Fruit fly (Drosophila melanogaster) whole organism, prepupa: ENCODE measurements around the gene Ir68b.

Source experiments
- Blimp-1 ChIP-seq: fragments of 200-800 bp; sonication (Bioruptor generic); optimal IDR thresholded peaks from 3 replicates; lab custom pipeline; 2017; ENCODE audit warnings: missing biosample characterization, missing genetic modification characterization, mild to moderate bottlenecking, moderate library complexity, missing genetic modification reagents
- CG10669 ChIP-seq: fragments of 200-800 bp; sonication (Bioruptor generic); optimal IDR thresholded peaks from 3 replicates; lab custom pipeline; 2018; ENCODE audit warnings: missing biosample characterization, mild to moderate bottlenecking, missing genetic modification characterization, moderate library complexity
- CG11294 ChIP-seq: fragments of 200-800 bp; sonication (Bioruptor generic); IDR thresholded peaks from 2 replicates; pipeline ENCODE4 v1.3.6; 2022; ENCODE audit warnings: missing biosample characterization, missing genetic modification characterization
- CG15336 ChIP-seq: fragments of 200-800 bp; sonication (Bioruptor generic); IDR thresholded peaks from 2 replicates; pipeline ENCODE4 v1.3.6; 2022; ENCODE audit warnings: missing biosample characterization, missing genetic modification characterization
- CG16779 ChIP-seq: fragments of 200-800 bp; sonication (Bioruptor generic); optimal IDR thresholded peaks from 3 replicates; lab custom pipeline; 2017; ENCODE audit warnings: missing biosample characterization, mild to moderate bottlenecking, missing genetic modification characterization
- CG3032 ChIP-seq: fragments of 200-800 bp; optimal IDR thresholded peaks from 2 replicates; lab custom pipeline; 2019; ENCODE audit warnings: missing biosample characterization, mild to moderate bottlenecking, missing genetic modification characterization, moderate library complexity
- CG31627 ChIP-seq: fragments of 200-800 bp; sonication (Bioruptor generic); optimal IDR thresholded peaks from 3 replicates; lab custom pipeline; 2016; ENCODE audit warnings: missing biosample characterization, missing genetic modification characterization
- CG32006 ChIP-seq: fragments of 200-800 bp; sonication (Bioruptor generic); optimal IDR thresholded peaks from 3 replicates; lab custom pipeline; 2017; ENCODE audit warnings: missing biosample characterization, mild to moderate bottlenecking, missing genetic modification characterization
- CG3919 ChIP-seq: fragments of 200-800 bp; sonication (Bioruptor generic); optimal IDR thresholded peaks from 3 replicates; lab custom pipeline; 2016; ENCODE audit warnings: missing biosample characterization, missing genetic modification characterization
- CG4318 ChIP-seq: fragments of 200-800 bp; sonication (Bioruptor generic); optimal IDR thresholded peaks from 3 replicates; lab custom pipeline; 2017; ENCODE audit warnings: missing biosample characterization, mild to moderate bottlenecking, missing genetic modification characterization
- CG6163 ChIP-seq: fragments of 200-800 bp; sonication (Bioruptor generic); IDR thresholded peaks from 3 replicates; pipeline ENCODE4 v1.3.6; 2022; ENCODE audit warnings: missing biosample characterization, missing genetic modification characterization
- CG6276 ChIP-seq: fragments of 200-800 bp; sonication (Bioruptor generic); optimal IDR thresholded peaks from 2 replicates; lab custom pipeline; 2017; ENCODE audit warnings: missing biosample characterization, mild to moderate bottlenecking, missing genetic modification characterization
- CG6792 ChIP-seq: fragments of 200-800 bp; sonication (Bioruptor generic); optimal IDR thresholded peaks from 3 replicates; lab custom pipeline; 2016; ENCODE audit warnings: missing biosample characterization, missing genetic modification characterization
- CG6808 ChIP-seq: fragments of 200-800 bp; sonication (Bioruptor generic); optimal IDR thresholded peaks from 3 replicates; lab custom pipeline; 2017; ENCODE audit warnings: missing biosample characterization, missing genetic modification characterization, mild to moderate bottlenecking, moderate library complexity, missing genetic modification reagents
- CG6854 ChIP-seq: fragments of 200-800 bp; sonication (Bioruptor generic); optimal IDR thresholded peaks from 2 replicates; lab custom pipeline; 2017; ENCODE audit warnings: missing biosample characterization, mild to moderate bottlenecking, missing genetic modification characterization
- CG7368 ChIP-seq: fragments of 200-800 bp; sonication (Bioruptor generic); optimal IDR thresholded peaks from 3 replicates; lab custom pipeline; 2016; ENCODE audit warnings: missing biosample characterization, missing genetic modification characterization
- CG8119 ChIP-seq: fragments of 200-800 bp; sonication (Bioruptor generic); IDR thresholded peaks from 3 replicates; pipeline ENCODE4 v1.3.6; 2022; ENCODE audit warnings: missing biosample characterization, missing genetic modification characterization
- CG8319 ChIP-seq: fragments of 200-800 bp; sonication (Bioruptor generic); optimal IDR thresholded peaks from 3 replicates; lab custom pipeline; 2016; ENCODE audit warnings: missing biosample characterization, missing genetic modification characterization
- CG8632 ChIP-seq: fragments of 200-800 bp; sonication (Bioruptor generic); optimal IDR thresholded peaks from 3 replicates; lab custom pipeline; 2016; ENCODE audit warnings: missing biosample characterization, missing genetic modification characterization
- CG9139 ChIP-seq: fragments of 200-800 bp; sonication (Bioruptor generic); optimal IDR thresholded peaks from 3 replicates; lab custom pipeline; 2017; ENCODE audit warnings: missing biosample characterization, mild to moderate bottlenecking, missing genetic modification characterization
- Eip78C ChIP-seq: fragments of 200-800 bp; sonication (Bioruptor generic); peaks from one replicate; lab custom pipeline; 2016; ENCODE audit warnings: missing biosample characterization, missing genetic modification characterization
- Eip93F ChIP-seq: fragments of 200-800 bp; sonication (Bioruptor generic); optimal IDR thresholded peaks from 2 replicates; lab custom pipeline; 2016; ENCODE audit warnings: missing biosample characterization, mild to moderate bottlenecking, missing genetic modification characterization
- Ets21C ChIP-seq: fragments of 200-800 bp; sonication (Bioruptor generic); optimal IDR thresholded peaks from 3 replicates; lab custom pipeline; 2016; ENCODE audit warnings: missing biosample characterization, missing genetic modification characterization
- Gug ChIP-seq: fragments of 200-800 bp; sonication (Bioruptor generic); IDR thresholded peaks from 2 replicates; pipeline ENCODE4 v1.3.6; 2022; ENCODE audit warnings: missing biosample characterization, missing genetic modification characterization
- Hr38 ChIP-seq: sonication (Bioruptor generic); optimal IDR thresholded peaks from 2 replicates; lab custom pipeline; 2016; ENCODE audit warnings: missing biosample characterization, missing genetic modification characterization
- Hr4 ChIP-seq: fragments of 200-800 bp; sonication (Bioruptor generic); optimal IDR thresholded peaks from 3 replicates; lab custom pipeline; 2016; ENCODE audit warnings: missing biosample characterization, missing genetic modification characterization
- Lpt ChIP-seq: fragments of 200-800 bp; sonication (Bioruptor generic); optimal IDR thresholded peaks from 3 replicates; lab custom pipeline; 2016; ENCODE audit warnings: missing biosample characterization, missing genetic modification characterization
- Met ChIP-seq: fragments of 200-800 bp; sonication (Bioruptor generic); optimal IDR thresholded peaks from 3 replicates; lab custom pipeline; 2016; ENCODE audit warnings: missing biosample characterization, missing genetic modification characterization
- OdsH ChIP-seq: fragments of 200-800 bp; sonication (Bioruptor generic); optimal IDR thresholded peaks from 3 replicates; lab custom pipeline; 2016; ENCODE audit warnings: missing biosample characterization, missing genetic modification characterization
- Smox ChIP-seq: fragments of 200-800 bp; sonication (Bioruptor generic); optimal IDR thresholded peaks from 3 replicates; lab custom pipeline; 2016; ENCODE audit warnings: missing biosample characterization, missing genetic modification characterization
- Sox102F ChIP-seq: fragments of 200-800 bp; sonication (Bioruptor generic); optimal IDR thresholded peaks from 2 replicates; lab custom pipeline; 2016; ENCODE audit warnings: missing biosample characterization, mild to moderate bottlenecking, missing genetic modification characterization
- Sox14 ChIP-seq: fragments of 200-800 bp; sonication (Bioruptor generic); optimal IDR thresholded peaks from 3 replicates; lab custom pipeline; 2016; ENCODE audit warnings: missing biosample characterization, missing genetic modification characterization
- Sox15 ChIP-seq: fragments of 200-800 bp; sonication (Bioruptor generic); optimal IDR thresholded peaks from 3 replicates; lab custom pipeline; 2016; ENCODE audit warnings: missing biosample characterization, missing genetic modification characterization
- achi ChIP-seq: fragments of 200-800 bp; sonication (Bioruptor generic); optimal IDR thresholded peaks from 3 replicates; lab custom pipeline; 2016; ENCODE audit warnings: missing biosample characterization, missing genetic modification characterization
- acj6 ChIP-seq: fragments of 200-800 bp; sonication (Bioruptor generic); optimal IDR thresholded peaks from 3 replicates; lab custom pipeline; 2016; ENCODE audit warnings: missing biosample characterization, missing genetic modification characterization
- cyc ChIP-seq: fragments of 200-800 bp; sonication (Bioruptor generic); optimal IDR thresholded peaks from 3 replicates; lab custom pipeline; 2016; ENCODE audit warnings: missing biosample characterization, missing genetic modification characterization
- esn ChIP-seq: fragments of 200-800 bp; sonication (Bioruptor generic); optimal IDR thresholded peaks from 2 replicates; lab custom pipeline; 2016; ENCODE audit warnings: missing biosample characterization, mild to moderate bottlenecking, missing genetic modification characterization, moderate library complexity
- fd85E ChIP-seq: fragments of 200-800 bp; sonication (Bioruptor generic); optimal IDR thresholded peaks from 3 replicates; lab custom pipeline; 2016; ENCODE audit warnings: missing biosample characterization, missing genetic modification characterization
- net ChIP-seq: fragments of 200-800 bp; sonication (Bioruptor generic); optimal IDR thresholded peaks from 3 replicates; lab custom pipeline; 2016; ENCODE audit warnings: missing biosample characterization, missing genetic modification characterization
- pdm3 ChIP-seq: fragments of 200-800 bp; sonication (Bioruptor generic); optimal IDR thresholded peaks from 3 replicates; lab custom pipeline; 2016; ENCODE audit warnings: missing biosample characterization, missing genetic modification characterization
- salr ChIP-seq, 2 experiments: fragments of 200-800 bp; sonication (Bioruptor generic); optimal IDR thresholded peaks; 3 replicates each; lab custom pipeline; 2016 to 2018; ENCODE audit warnings: missing biosample characterization in 2 of 2, missing genetic modification characterization in 2 of 2, mild to moderate bottlenecking in 1 of 2
- spab ChIP-seq: fragments of 200-800 bp; sonication (Bioruptor generic); optimal IDR thresholded peaks from 2 replicates; lab custom pipeline; 2017; ENCODE audit warnings: missing biosample characterization, mild to moderate bottlenecking, missing genetic modification characterization, missing genetic modification reagents
- ss ChIP-seq, 2 experiments: fragments of 200-800 bp; sonication (Bioruptor generic); optimal IDR thresholded peaks; 2 replicates in 1 of 2; 3 replicates in 1 of 2; lab custom pipeline; 2017 to 2018; ENCODE audit warnings: mild to moderate bottlenecking in 2 of 2, missing biosample characterization in 2 of 2, missing genetic modification characterization in 2 of 2, moderate library complexity in 1 of 2
- svp ChIP-seq: fragments of 200-800 bp; sonication (Bioruptor generic); peaks from one replicate; lab custom pipeline; 2016; ENCODE audit warnings: missing biosample characterization, missing genetic modification characterization
- topi ChIP-seq: fragments of 200-800 bp; sonication (Bioruptor generic); optimal IDR thresholded peaks from 3 replicates; lab custom pipeline; 2016; ENCODE audit warnings: missing biosample characterization, missing genetic modification characterization
- vri ChIP-seq: fragments of 200-800 bp; sonication (Bioruptor generic); optimal IDR thresholded peaks from 3 replicates; lab custom pipeline; 2016; ENCODE audit warnings: missing biosample characterization, mild to moderate bottlenecking, missing genetic modification characterization

Gene Ir68b

dm6 chr3L:12127294-12128029 is at the start of gene Ir68b, which contains the start of gene CG34241:
Gene Ir68b, minus strand, starts transcription at chr3L:12127394.
Gene CG34241, plus strand, starts transcription at chr3L:12127979.
- TF ChIP-seq CG8632 (GFP tag; lab: Kevin White, UChicago) (no peak), topi (GFP tag; lab: Kevin White, UChicago) (no peak), achi (GFP tag; lab: Kevin White, UChicago) (no peak), CG32006 (GFP tag; lab: Kevin White, UChicago) (no peak), vri (GFP tag; lab: Kevin White, UChicago) (no peak), net (no peak), Eip78C (GFP tag; lab: Kevin White, UChicago) (no peak), CG4318 (no peak), CG11294 (GFP tag; lab: Robert Waterston, UW) (no peak), Smox (no peak), CG6163 (no peak), CG6792 (GFP tag; lab: Kevin White, UChicago) (no peak), CG15336 (GFP tag; lab: Robert Waterston, UW) (no peak), CG6276 (GFP tag; lab: Kevin White, UChicago) (no peak), fd85E (no peak), acj6 (GFP tag; lab: Kevin White, UChicago) (no peak), cyc (GFP tag; lab: Kevin White, UChicago) (no peak), Gug (GFP tag; lab: Robert Waterston, UW) (no peak), Lpt (GFP tag; lab: Kevin White, UChicago) (no peak)

- TF ChIP-seq Sox102F (GFP tag; lab: Kevin White, UChicago) (no peak), svp (GFP tag; lab: Kevin White, UChicago) (peak; percentile 27)
These were observed 48.2 kb upstream of the Ir68b start, which contains the start of gene Rh7 for dm6 chr3L:12175382-12175781. Gene Rh7, minus strand, starts transcription at chr3L:12175482.

- no peak for TF ChIP-seq Hr4
- no peak for TF ChIP-seq spab (GFP tag; lab: Kevin White, UChicago)
- no peak for TF ChIP-seq CG3919 (GFP tag; lab: Kevin White, UChicago)
- TF ChIP-seq Sox15 (GFP tag; lab: Kevin White, UChicago) = no peak
- no peak for TF ChIP-seq CG6854 (GFP tag; lab: Kevin White, UChicago)
- TF ChIP-seq CG9139 (GFP tag; lab: Kevin White, UChicago) = no peak
- no peak for TF ChIP-seq CG7368 (GFP tag; lab: Kevin White, UChicago)
- TF ChIP-seq Sox14 (GFP tag; lab: Kevin White, UChicago) = no peak
- no peak for TF ChIP-seq Sox102F (GFP tag; lab: Kevin White, UChicago)
- no peak for TF ChIP-seq CG3032 (tag; lab: Kevin White, UChicago)
- TF ChIP-seq CG10669 = no peak
- no peak for TF ChIP-seq Eip93F (GFP tag; lab: Kevin White, UChicago)
- no peak for TF ChIP-seq Hr38 (GFP tag; lab: Kevin White, UChicago)
- TF ChIP-seq CG15336 (GFP tag; lab: Robert Waterston, UW) = no peak
- TF ChIP-seq fd85E = no peak
- no peak for TF ChIP-seq CG4318
- no peak for TF ChIP-seq CG16779
- TF ChIP-seq ss (GFP tag; optimal IDR thresholded peaks at IDR 0.05; lab: Kevin White, UChicago) = no peak
- TF ChIP-seq CG6163 = peak; percentile 49; the same call in 1 of the 3 replicates
- no peak for TF ChIP-seq Ets21C
- TF ChIP-seq CG8119 (GFP tag; lab: Robert Waterston, UW) = no peak
- no peak for TF ChIP-seq esn (GFP tag; lab: Kevin White, UChicago)
- TF ChIP-seq OdsH (GFP tag; lab: Kevin White, UChicago) = peak; percentile 7
- no peak for TF ChIP-seq Smox
- TF ChIP-seq CG6792 (GFP tag; lab: Kevin White, UChicago) = no peak
- no peak for TF ChIP-seq Blimp-1
- no peak for TF ChIP-seq CG8632 (GFP tag; lab: Kevin White, UChicago)
- no peak for TF ChIP-seq salr (GFP tag; optimal IDR thresholded peaks at IDR 0.05; lab: Kevin White, UChicago)
- TF ChIP-seq Gug (GFP tag; lab: Robert Waterston, UW) = no peak
- TF ChIP-seq CG8319 (GFP tag; lab: Kevin White, UChicago) = no peak
- no peak for TF ChIP-seq CG6808
- TF ChIP-seq svp (GFP tag; lab: Kevin White, UChicago) = peak; percentile 6
- TF ChIP-seq Eip78C (GFP tag; lab: Kevin White, UChicago) = no peak
- TF ChIP-seq CG31627 (GFP tag; lab: Kevin White, UChicago) = no peak
- no peak for TF ChIP-seq Met (GFP tag; lab: Kevin White, UChicago)
- peak; percentile 14 for TF ChIP-seq CG32006 (GFP tag; lab: Kevin White, UChicago)
- TF ChIP-seq pdm3 (GFP tag; lab: Kevin White, UChicago) = no peak
These were observed 36.5 kb upstream of the Ir68b start, which contains the start of gene CG9760 for dm6 chr3L:12163693-12164092. Gene CG9760, minus strand, starts transcription at chr3L:12163735.
